Fruit fly (Drosophila melanogaster): ENCODE results near the gene CG13893.

DNA sequence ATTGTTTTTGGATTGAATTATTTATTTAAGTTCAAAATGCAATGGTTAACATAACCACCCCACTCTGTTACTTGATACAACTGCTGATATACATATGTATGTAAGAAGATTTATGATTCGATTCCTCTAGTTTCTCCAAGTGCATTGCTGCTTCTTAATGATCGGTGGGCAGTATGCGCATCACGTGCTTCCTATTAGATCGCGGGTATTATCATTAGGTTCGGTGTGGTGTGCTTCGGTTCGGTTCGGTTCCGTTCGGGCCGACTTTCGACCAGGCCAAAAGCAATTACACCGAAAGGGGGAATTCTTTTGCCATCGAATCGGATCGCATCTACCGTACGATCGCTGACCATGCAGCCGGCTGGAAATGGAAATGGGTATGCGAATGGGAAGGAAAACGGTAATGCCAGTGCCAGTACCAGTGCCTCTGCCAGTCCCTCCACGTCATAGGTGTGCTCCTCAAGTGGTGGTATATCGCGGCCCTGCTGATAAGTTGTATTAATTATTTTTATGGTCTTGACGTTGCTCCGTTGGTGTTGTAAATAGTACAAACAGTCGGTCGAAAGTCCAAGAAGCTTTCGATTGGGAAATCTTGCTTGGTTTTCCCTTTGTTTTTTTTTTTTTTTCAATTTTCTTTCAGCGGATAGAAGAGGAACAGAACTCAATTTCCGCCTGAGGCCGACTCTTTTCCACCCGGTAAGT lies 33.7 kb upstream of the CG13893 start:
- no peak for TF ChIP-seq CG33017 (tag; optimal IDR thresholded peaks at IDR 0.05)
- no peak for TF ChIP-seq CG14711 (tag; optimal IDR thresholded peaks at IDR 0.05)
- TF ChIP-seq Crg-1 (GFP tag; optimal IDR thresholded peaks at IDR 0.05) = no peak
- TF ChIP-seq bab1 (GFP tag; optimal IDR thresholded peaks at IDR 0.05) = no peak
- TF ChIP-seq CG1620 (GFP tag; optimal IDR thresholded peaks at IDR 0.05) = no peak
- TF ChIP-seq CG12768 (GFP tag; optimal IDR thresholded peaks at IDR 0.05) = peak; percentile 47
- TF ChIP-seq toe (GFP tag; optimal IDR thresholded peaks at IDR 0.05) = no peak
- TF ChIP-seq Mnt (GFP tag; optimal IDR thresholded peaks at IDR 0.05) = no peak
- TF ChIP-seq ovo (GFP tag; optimal IDR thresholded peaks at IDR 0.05) = no peak

Data from whole organism, adult.